Worm (Caenorhabditis elegans): Measurements from ENCODE around the gene tag-153.

The tag-153 gene

ce11 chrV:9282110-9282509 is 40.8 kb upstream of the tag-153 start, which contains the start of gene hlh-10:
hlh-10 (minus strand) TSS chrV:9282210.
- TF ChIP-seq dsc-1 (tag; optimal IDR thresholded peaks at IDR 0.05), result peak; percentile 9
- TF ChIP-seq ceh-63 (GFP tag; optimal IDR thresholded peaks at IDR 0.05), result no peak

DNA sequence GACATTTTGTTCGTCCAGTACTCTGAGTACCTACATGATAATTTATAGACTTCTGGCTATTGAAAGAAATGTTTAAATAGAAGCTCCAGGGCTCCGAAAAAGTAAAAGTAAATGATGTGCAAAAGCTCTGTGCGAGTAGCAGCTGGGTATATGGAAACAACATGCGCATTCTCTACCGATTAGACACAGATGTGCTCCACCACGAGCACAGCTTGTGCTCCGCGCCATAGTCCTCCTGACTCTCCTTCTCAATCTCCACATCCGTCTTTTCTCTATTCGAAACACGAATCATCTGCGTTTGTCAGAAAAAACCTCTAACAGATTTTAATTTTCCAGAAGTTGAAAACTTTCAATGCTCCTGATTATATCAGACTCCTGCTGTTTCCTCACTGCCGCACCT is 39.4 kb upstream of the tag-153 start:
- TF ChIP-seq fkh-4 (tag; optimal IDR thresholded peaks at IDR 0.05; ENCODE audit: borderline replicate concordance) (peak; percentile 53), C34B4.2 (tag; optimal IDR thresholded peaks at IDR 0.05) (no peak), dsc-1 (tag; optimal IDR thresholded peaks at IDR 0.05) (peak; percentile 90)

DNA sequence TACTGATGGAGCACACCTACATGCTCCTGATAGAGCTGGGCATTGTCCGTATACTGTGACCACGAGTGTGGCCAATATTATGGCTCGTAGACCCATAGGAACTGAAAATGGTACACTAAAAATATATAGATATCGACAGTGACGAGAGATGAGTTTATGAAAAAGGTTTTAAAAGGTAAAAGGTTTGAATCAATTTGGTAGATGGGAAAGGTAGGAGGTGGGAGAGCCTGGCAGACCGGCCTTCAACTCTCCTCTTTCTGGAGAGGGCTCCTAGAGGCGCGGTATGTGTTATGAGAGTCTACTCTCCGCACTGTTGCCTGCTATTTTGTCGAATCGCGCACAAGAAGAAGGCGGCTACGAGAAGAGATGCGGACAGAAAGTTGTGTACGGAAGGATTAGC is 35.4 kb upstream of the tag-153 start, which contains the start of gene lron-2:
Gene lron-2 (minus strand): TSS at position 101 of the 400 bp plus-strand sequence.
- TF ChIP-seq vab-15 (tag; optimal IDR thresholded peaks at IDR 0.05) (no peak), ztf-11 (tag; optimal IDR thresholded peaks at IDR 0.05) (no peak), mdl-1 (tag; optimal IDR thresholded peaks at IDR 0.05) (no peak), unc-62 (GFP tag; optimal IDR thresholded peaks at IDR 0.05) (no peak), efl-1 (optimal IDR thresholded peaks at IDR 0.05) (no peak), efl-1 (GFP tag; optimal IDR thresholded peaks at IDR 0.05 in 1 of 2) (no peak), C34B4.2 (tag; optimal IDR thresholded peaks at IDR 0.05) (no peak), ama-1 (optimal IDR thresholded peaks at IDR 0.05) (no peak), nhr-84 (tag; optimal IDR thresholded peaks at IDR 0.05) (no peak), F16B12.6 (tag; optimal IDR thresholded peaks at IDR 0.05) (no peak), lin-15B (tag; optimal IDR thresholded peaks at IDR 0.05) (no peak), rnt-1 (tag; optimal IDR thresholded peaks at IDR 0.05) (no peak), ceh-63 (GFP tag; optimal IDR thresholded peaks at IDR 0.05) (no peak), pqm-1 (tag; optimal IDR thresholded peaks at IDR 0.05) (no peak), aha-1 (tag; optimal IDR thresholded peaks at IDR 0.05) (no peak), fkh-10 (GFP tag; optimal IDR thresholded peaks at IDR 0.05) (no peak), nhr-12 (tag; optimal IDR thresholded peaks at IDR 0.05) (no peak), unc-30 (tag; optimal IDR thresholded peaks at IDR 0.05) (no peak)

DNA sequence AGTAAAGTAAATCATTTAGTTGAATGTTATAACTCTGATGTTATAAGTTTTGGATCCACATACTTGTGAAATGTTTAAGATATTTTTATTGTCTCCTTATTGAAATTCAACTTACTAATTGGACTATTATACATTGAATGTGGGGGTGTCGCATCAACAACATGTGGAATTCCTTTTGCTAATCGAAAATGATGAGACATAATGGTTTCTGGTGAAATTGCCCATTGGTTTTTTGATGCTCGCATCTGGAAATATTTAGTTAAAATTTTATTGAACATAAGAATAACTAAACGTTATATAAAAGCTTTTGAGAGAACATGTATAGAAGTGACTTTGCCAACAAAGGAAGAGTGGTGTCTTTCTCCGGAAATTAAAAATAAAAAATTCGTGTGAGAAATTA is 31.0 kb upstream of the tag-153 start, which contains the start of gene ZK682.7:
Gene ZK682.7 (minus strand): TSS at position 247 of the 400 bp plus-strand sequence.
- TF ChIP-seq pag-3 (tag; optimal IDR thresholded peaks at IDR 0.05; ENCODE audit: borderline replicate concordance, insufficient read depth) (no peak), dsc-1 (tag; optimal IDR thresholded peaks at IDR 0.05) (peak; percentile 91), nhr-20 (tag; optimal IDR thresholded peaks at IDR 0.05) (no peak), fkh-4 (tag; optimal IDR thresholded peaks at IDR 0.05; ENCODE audit: borderline replicate concordance) (peak; percentile 77)

DNA sequence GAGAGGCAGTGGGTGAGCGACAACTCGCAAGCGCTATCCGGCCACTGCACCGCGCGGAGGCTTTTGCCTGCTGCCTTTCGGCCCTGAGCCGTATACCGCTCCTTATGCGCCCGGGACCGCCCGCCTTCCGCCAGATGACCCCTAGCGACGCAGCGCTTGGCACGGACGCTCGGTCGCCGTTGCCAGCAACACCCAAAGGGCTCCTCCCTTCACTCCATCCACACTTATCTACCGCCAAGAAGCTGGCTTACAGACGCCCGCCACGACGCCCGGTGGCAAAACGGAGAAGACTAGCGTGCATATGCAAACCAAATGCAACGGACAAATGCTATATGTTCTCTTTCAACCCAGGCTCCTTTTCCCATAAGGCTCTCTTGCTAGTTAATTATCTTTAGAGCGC is 29.5 kb upstream of the tag-153 start:
- peak; percentile 15 for TF ChIP-seq nhr-47 (tag; optimal IDR thresholded peaks at IDR 0.05)
- no peak for TF ChIP-seq ceh-90 (tag; optimal IDR thresholded peaks at IDR 0.05)
- no peak for TF ChIP-seq pax-3 (tag; optimal IDR thresholded peaks at IDR 0.05)
- peak; percentile 1 for TF ChIP-seq egl-13 (tag; optimal IDR thresholded peaks at IDR 0.05)
- TF ChIP-seq ceh-82 (tag; optimal IDR thresholded peaks at IDR 0.05), result no peak
- TF ChIP-seq ceh-8 (GFP tag; optimal IDR thresholded peaks at IDR 0.05), result peak; percentile 1
- no peak for TF ChIP-seq ama-1 (optimal IDR thresholded peaks at IDR 0.05)
- peak; percentile 27 for TF ChIP-seq dsc-1 (tag; optimal IDR thresholded peaks at IDR 0.05)
- TF ChIP-seq nhr-71 (tag; optimal IDR thresholded peaks at IDR 0.05), result peak; percentile 24
- peak; percentile 77 for TF ChIP-seq fkh-8 (tag; optimal IDR thresholded peaks at IDR 0.05)

DNA sequence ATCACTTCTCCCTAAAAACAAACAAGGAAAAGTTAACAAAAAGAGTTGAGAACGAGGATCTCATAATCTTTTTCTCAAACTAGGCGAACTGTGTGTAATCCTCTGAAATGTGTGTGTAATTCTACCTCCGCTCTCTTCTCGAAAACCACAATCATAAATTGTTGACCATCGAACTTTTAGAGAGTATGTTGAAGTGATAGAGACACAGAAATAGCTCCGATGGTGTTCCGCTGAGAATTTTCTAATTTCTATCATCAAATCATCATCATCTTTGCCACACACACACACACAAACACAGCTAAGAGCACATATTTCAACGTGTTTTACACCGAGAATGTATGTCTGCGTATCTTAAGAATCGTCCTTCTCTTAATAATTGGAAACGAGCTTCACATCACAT is 27.3 kb upstream of the tag-153 start:
- TF ChIP-seq ztf-11 (tag; optimal IDR thresholded peaks at IDR 0.05) (no peak), dsc-1 (tag; optimal IDR thresholded peaks at IDR 0.05) (peak; percentile 25), nhr-85 (tag) (no peak), nhr-19 (GFP tag; conservative IDR thresholded peaks at IDR 0.05) (no peak), nhr-28 (tag; optimal IDR thresholded peaks at IDR 0.05) (no peak), C04F5.9 (tag; optimal IDR thresholded peaks at IDR 0.05) (no peak), nhr-12 (tag; optimal IDR thresholded peaks at IDR 0.05) (no peak), lin-14 (GFP tag; optimal IDR thresholded peaks at IDR 0.05) (peak; percentile 15), lir-3 (tag; optimal IDR thresholded peaks at IDR 0.05; ENCODE audit: poor library complexity) (no peak), unc-86 (tag; optimal IDR thresholded peaks at IDR 0.05) (no peak), mep-1 (tag; optimal IDR thresholded peaks at IDR 0.05) (no peak), ceh-82 (tag; optimal IDR thresholded peaks at IDR 0.05) (no peak), rnt-1 (tag; optimal IDR thresholded peaks at IDR 0.05) (no peak), mab-9 (GFP tag; IDR thresholded peaks at IDR 0.05) (no peak), ceh-88 (GFP tag; IDR thresholded peaks at IDR 0.05) (no peak), C16A3.4 (tag; optimal IDR thresholded peaks at IDR 0.05) (no peak)

Measured in whole organism, L1 larva.